Fruit fly (Drosophila melanogaster): ENCODE measurements around the gene Lar.

Lar gene

dm6 chr2L:19542268-19542773, 44.1 kb upstream of the Lar start (continued):
- TF ChIP-seq oc (tag; optimal IDR thresholded peaks at IDR 0.05) (peak; percentile 71), Blimp-1 (GFP tag; optimal IDR thresholded peaks at IDR 0.05) (no peak), CG7271 (tag; optimal IDR thresholded peaks at IDR 0.05) (no peak), Ravus (GFP tag; IDR thresholded peaks at IDR 0.05) (no peak), HmgD (GFP tag; optimal IDR thresholded peaks at IDR 0.05) (peak; percentile 38), gro (GFP tag; optimal IDR thresholded peaks at IDR 0.05) (no peak), Rx (GFP tag; IDR thresholded peaks at IDR 0.05) (no peak), cato (GFP tag; optimal IDR thresholded peaks at IDR 0.05; ENCODE audit: borderline replicate concordance) (no peak), Dll (GFP tag; IDR thresholded peaks at IDR 0.05; ENCODE audit: partially characterized antibody) (peak; percentile 90), wek (GFP tag; optimal IDR thresholded peaks at IDR 0.05) (no peak), Mad (GFP tag; optimal IDR thresholded peaks at IDR 0.05) (no peak), Rfx (GFP tag; IDR thresholded peaks at IDR 0.05) (0 out of 2 replicates have a peak, but pooled peaks have one; percentile 7), CG11456 (GFP tag; IDR thresholded peaks at IDR 0.05) (no peak), Lim3 (GFP tag; IDR thresholded peaks at IDR 0.05) (no peak), CG13775 (GFP tag; optimal IDR thresholded peaks at IDR 0.05) (no peak), CG12236 (GFP tag; optimal IDR thresholded peaks at IDR 0.05) (no peak), CG5245 (GFP tag; optimal IDR thresholded peaks at IDR 0.05) (no peak), CG17385 (GFP tag; optimal IDR thresholded peaks at IDR 0.05) (no peak), Abd-B (GFP tag; optimal IDR thresholded peaks at IDR 0.05) (peak; percentile 46), eve (GFP tag; optimal IDR thresholded peaks at IDR 0.05) (no peak), CG6683 (GFP tag; optimal IDR thresholded peaks at IDR 0.05) (no peak), Camta (GFP tag; optimal IDR thresholded peaks at IDR 0.05) (no peak), CG14050 (GFP tag; IDR thresholded peaks at IDR 0.05) (no peak), btn (GFP tag; optimal IDR thresholded peaks at IDR 0.05) (no peak), CG14667 (GFP tag; IDR thresholded peaks at IDR 0.05) (no peak), CG11093 (GFP tag; IDR thresholded peaks at IDR 0.05) (no peak), CG17361 (GFP tag; IDR thresholded peaks at IDR 0.05) (no peak), unc-4 (GFP tag; IDR thresholded peaks at IDR 0.05; ENCODE audit: partially characterized antibody) (peak; percentile 91), CG11085 (GFP tag; IDR thresholded peaks at IDR 0.05) (no peak), CG3407 (GFP tag; optimal IDR thresholded peaks at IDR 0.05) (no peak), stc (GFP tag; IDR thresholded peaks at IDR 0.05) (no peak), gt (GFP tag; IDR thresholded peaks at IDR 0.05) (no peak), CG10565 (GFP tag; optimal IDR thresholded peaks at IDR 0.05) (no peak), CG1529 (GFP tag; optimal IDR thresholded peaks at IDR 0.05) (no peak), CG4404 (GFP tag; IDR thresholded peaks at IDR 0.05) (no peak), al (GFP tag; IDR thresholded peaks at IDR 0.05) (no peak), br (optimal IDR thresholded peaks at IDR 0.05) (no peak), hth (optimal IDR thresholded peaks at IDR 0.05) (no peak), nerfin-1 (tag; optimal IDR thresholded peaks at IDR 0.05) (peak; percentile 63), D19B (GFP tag; optimal IDR thresholded peaks at IDR 0.05) (no peak), CG18011 (GFP tag; optimal IDR thresholded peaks at IDR 0.05) (no peak), D (optimal IDR thresholded peaks at IDR 0.05) (no peak), D (GFP tag; optimal IDR thresholded peaks at IDR 0.05) (no peak), Hsf (GFP tag; optimal IDR thresholded peaks at IDR 0.05) (peak; percentile 1), her (GFP tag; optimal IDR thresholded peaks at IDR 0.05) (no peak), CG11695 (GFP tag; IDR thresholded peaks at IDR 0.05) (no peak), gce (GFP tag; IDR thresholded peaks at IDR 0.05) (no peak), CG11247 (GFP tag; IDR thresholded peaks at IDR 0.05) (no peak), otp (GFP tag; IDR thresholded peaks at IDR 0.05) (no peak), MESR4 (GFP tag; optimal IDR thresholded peaks at IDR 0.05) (peak; percentile 82), CG12659 (GFP tag; optimal IDR thresholded peaks at IDR 0.05) (peak; percentile 77), CG17359 (tag; optimal IDR thresholded peaks at IDR 0.05) (no peak), zfh2 (GFP tag; optimal IDR thresholded peaks at IDR 0.05) (no peak)

Measured in whole organism, embryonic.